Fruit fly (Drosophila melanogaster) whole organism, embryonic: ENCODE results near the gene Fas2.

Source experiments
- Atf6 ChIP-seq: fragments of 200-800 bp; sonication (Bioruptor generic); IDR thresholded peaks from 2 replicates; pipeline ENCODE4 v1.3.6; 2022; ENCODE audit warnings: missing biosample characterization, missing genetic modification characterization
- CG10209 ChIP-seq: fragments of 200-800 bp; sonication (Bioruptor generic); optimal IDR thresholded peaks from 3 replicates; lab custom pipeline; 2017; ENCODE audit warnings: missing biosample characterization, mild to moderate bottlenecking, missing genetic modification characterization, missing genetic modification reagents
- CG10274 ChIP-seq: fragments of 200-800 bp; sonication (Bioruptor generic); optimal IDR thresholded peaks from 3 replicates; lab custom pipeline; 2017; ENCODE audit warnings: missing biosample characterization, mild to moderate bottlenecking, missing genetic modification characterization
- CG10366 ChIP-seq: fragments of 200-800 bp; sonication (Bioruptor generic); IDR thresholded peaks from 2 replicates; pipeline ENCODE4 v1.3.6; 2022; ENCODE audit warnings: missing biosample characterization, missing genetic modification characterization
- CG11398 ChIP-seq: fragments of 200-800 bp; sonication (Bioruptor generic); optimal IDR thresholded peaks from 2 replicates; lab custom pipeline; 2016; ENCODE audit warnings: missing biosample characterization, missing genetic modification characterization
- CG12236 ChIP-seq: fragments of 200-800 bp; sonication (Bioruptor generic); optimal IDR thresholded peaks from 2 replicates; lab custom pipeline; 2016; ENCODE audit warnings: missing biosample characterization, missing genetic modification characterization
- CG14441 ChIP-seq: fragments of 200-800 bp; sonication (Bioruptor generic); IDR thresholded peaks from 2 replicates; pipeline ENCODE4 v1.3.6; 2022; ENCODE audit warnings: missing biosample characterization, missing genetic modification characterization
- CG14667 ChIP-seq: fragments of 200-800 bp; sonication (Bioruptor generic); IDR thresholded peaks from 2 replicates; pipeline ENCODE4 v1.3.6; 2022; ENCODE audit warnings: missing biosample characterization, missing genetic modification characterization
- CG16779 ChIP-seq: fragments of 200-800 bp; sonication (Bioruptor generic); IDR thresholded peaks from 2 replicates; pipeline ENCODE4 v1.3.6; 2022; ENCODE audit warnings: missing biosample characterization, missing genetic modification characterization
- CG17912 ChIP-seq: fragments of 200-800 bp; sonication (Bioruptor generic); optimal IDR thresholded peaks from 2 replicates; lab custom pipeline; 2018; ENCODE audit warnings: missing biosample characterization, mild to moderate bottlenecking, missing genetic modification characterization
- CG1792 ChIP-seq: fragments of 200-800 bp; sonication (Bioruptor generic); optimal IDR thresholded peaks from 2 replicates; lab custom pipeline; 2016; ENCODE audit warnings: missing biosample characterization, missing genetic modification characterization
- CG18619 ChIP-seq: fragments of 200-800 bp; sonication (Bioruptor generic); optimal IDR thresholded peaks from 3 replicates; lab custom pipeline; 2017; ENCODE audit warnings: missing biosample characterization, mild to moderate bottlenecking, missing genetic modification characterization
- CG30403 ChIP-seq: fragments of 200-800 bp; sonication (Bioruptor generic); optimal IDR thresholded peaks from 3 replicates; lab custom pipeline; 2016; ENCODE audit warnings: missing biosample characterization, missing genetic modification characterization
- CG34224 ChIP-seq: fragments of 200-800 bp; sonication (Bioruptor generic); IDR thresholded peaks from 3 replicates; pipeline ENCODE4 v1.3.6; 2022; ENCODE audit warnings: missing biosample characterization, missing genetic modification characterization; ENCODE audit not compliant: partially characterized antibody
- CG34422 ChIP-seq: fragments of 200-800 bp; sonication (Bioruptor generic); IDR thresholded peaks from 3 replicates; pipeline ENCODE4 v1.3.6; 2022; ENCODE audit warnings: missing biosample characterization, missing genetic modification characterization
- CG5245 ChIP-seq: fragments of 200-800 bp; sonication (Bioruptor generic); optimal IDR thresholded peaks from 3 replicates; lab custom pipeline; 2016; ENCODE audit warnings: missing biosample characterization, missing genetic modification characterization
- CG6654 ChIP-seq: fragments of 200-800 bp; sonication (Bioruptor generic); optimal IDR thresholded peaks from 2 replicates; lab custom pipeline; 2017; ENCODE audit warnings: missing biosample characterization, mild to moderate bottlenecking, missing genetic modification characterization
- CG9817 ChIP-seq: fragments of 200-800 bp; sonication (Bioruptor generic); optimal IDR thresholded peaks from 2 replicates; lab custom pipeline; 2018; ENCODE audit warnings: missing biosample characterization, mild to moderate bottlenecking, missing genetic modification characterization, moderate library complexity
- CHES-1-like ChIP-seq: fragments of 200-800 bp; sonication (Bioruptor generic); optimal IDR thresholded peaks from 2 replicates; lab custom pipeline; 2016; ENCODE audit warnings: missing biosample characterization, missing genetic modification characterization
- Dad ChIP-seq: fragments of 200-800 bp; sonication (Bioruptor generic); optimal IDR thresholded peaks from 3 replicates; lab custom pipeline; 2016; ENCODE audit warnings: missing biosample characterization, missing genetic modification characterization
- Dll ChIP-seq: fragments of 200-800 bp; sonication (Bioruptor generic); IDR thresholded peaks from 4 replicates; pipeline ENCODE4 v1.3.6; 2022; ENCODE audit warnings: missing biosample characterization, missing genetic modification characterization; ENCODE audit not compliant: partially characterized antibody
- Elba2 ChIP-seq: fragments of 200-800 bp; sonication (Bioruptor generic); optimal IDR thresholded peaks from 3 replicates; lab custom pipeline; 2016; ENCODE audit warnings: missing biosample characterization, missing genetic modification characterization
- Fer1 ChIP-seq: fragments of 200-800 bp; sonication (Bioruptor generic); optimal IDR thresholded peaks from 2 replicates; lab custom pipeline; 2017; ENCODE audit warnings: missing biosample characterization, mild to moderate bottlenecking, missing genetic modification characterization
- Fer2 ChIP-seq: fragments of 200-800 bp; sonication (Bioruptor generic); optimal IDR thresholded peaks from 2 replicates; lab custom pipeline; 2018; ENCODE audit warnings: missing biosample characterization, mild to moderate bottlenecking, missing genetic modification characterization, moderate library complexity
- Fer3 ChIP-seq: fragments of 200-800 bp; sonication (Bioruptor generic); optimal IDR thresholded peaks from 2 replicates; lab custom pipeline; 2018; ENCODE audit warnings: missing biosample characterization, mild to moderate bottlenecking, missing genetic modification characterization, moderate library complexity
- HLH4C ChIP-seq: fragments of 200-800 bp; sonication (Bioruptor generic); IDR thresholded peaks from 3 replicates; pipeline ENCODE4 v1.3.6; 2022; ENCODE audit warnings: missing biosample characterization, missing genetic modification characterization; ENCODE audit not compliant: partially characterized antibody
- Hr51 ChIP-seq, 2 experiments: fragments of 200-800 bp; sonication (Bioruptor generic); optimal IDR thresholded peaks; 2 replicates in 1 of 2; 3 replicates in 1 of 2; lab custom pipeline; 2016 to 2018; ENCODE audit warnings: missing biosample characterization in 2 of 2, missing genetic modification characterization in 2 of 2, mild to moderate bottlenecking in 1 of 2, moderate library complexity in 1 of 2
- MBD-R2 ChIP-seq: fragments of 200-800 bp; sonication (Bioruptor generic); IDR thresholded peaks from 2 replicates; pipeline ENCODE4 v1.3.6; 2022; ENCODE audit warnings: missing biosample characterization, missing genetic modification characterization
- MESR4 ChIP-seq: fragments of 200-800 bp; sonication (Bioruptor generic); optimal IDR thresholded peaks from 2 replicates; lab custom pipeline; 2018; ENCODE audit warnings: missing biosample characterization, mild to moderate bottlenecking, missing genetic modification characterization, moderate library complexity
- Meics ChIP-seq: fragments of 200-800 bp; sonication (Bioruptor generic); optimal IDR thresholded peaks from 2 replicates; lab custom pipeline; 2017; ENCODE audit warnings: missing biosample characterization, mild to moderate bottlenecking, missing genetic modification characterization
- Opbp ChIP-seq: fragments of 200-800 bp; sonication (Bioruptor generic); IDR thresholded peaks from 3 replicates; pipeline ENCODE4 v1.3.6; 2022; ENCODE audit warnings: missing biosample characterization, missing genetic modification characterization; ENCODE audit not compliant: partially characterized antibody
- Scr ChIP-seq: fragments of 200-800 bp; sonication (Bioruptor generic); IDR thresholded peaks from 2 replicates; pipeline ENCODE4 v1.3.6; 2022; ENCODE audit warnings: missing biosample characterization, missing genetic modification characterization; ENCODE audit not compliant: partially characterized antibody
- Sin3A ChIP-seq: fragments of >200 bp; optimal IDR thresholded peaks from 2 replicates; lab custom pipeline; 2018
- Spps ChIP-seq: fragments of 200-800 bp; sonication (Bioruptor generic); optimal IDR thresholded peaks from 2 replicates; lab custom pipeline; 2018; ENCODE audit warnings: missing biosample characterization, mild to moderate bottlenecking, missing genetic modification characterization
- YL-1 ChIP-seq: fragments of 200-800 bp; sonication (Bioruptor generic); optimal IDR thresholded peaks from 3 replicates; lab custom pipeline; 2017; ENCODE audit warnings: missing biosample characterization, mild to moderate bottlenecking, missing genetic modification characterization
- ap ChIP-seq: fragments of 200-800 bp; sonication (Bioruptor generic); IDR thresholded peaks from 2 replicates; pipeline ENCODE4 v1.3.6; 2022; ENCODE audit warnings: missing biosample characterization, missing genetic modification characterization
- bab2 ChIP-seq: fragments of 200-800 bp; sonication (Bioruptor generic); optimal IDR thresholded peaks from 2 replicates; lab custom pipeline; 2016; ENCODE audit warnings: missing biosample characterization, missing genetic modification characterization
- dysf ChIP-seq: fragments of 200-800 bp; sonication (Bioruptor generic); IDR thresholded peaks from 3 replicates; pipeline ENCODE4 v1.3.6; 2022; ENCODE audit warnings: missing biosample characterization, missing genetic modification characterization
- ftz-f1 ChIP-seq: fragments of 200-800 bp; sonication (Bioruptor generic); optimal IDR thresholded peaks from 2 replicates; lab custom pipeline; 2016; ENCODE audit warnings: missing biosample characterization, missing genetic modification characterization
- ham ChIP-seq: fragments of 200-800 bp; sonication (Bioruptor generic); IDR thresholded peaks from 2 replicates; pipeline ENCODE4 v1.3.6; 2022; ENCODE audit warnings: missing biosample characterization, missing genetic modification characterization
- hth ChIP-seq: fragments of >200 bp; optimal IDR thresholded peaks from 2 replicates; lab custom pipeline; 2017; ENCODE audit warnings: inconsistent platforms
- kni ChIP-seq: fragments of 200-800 bp; sonication (Bioruptor generic); optimal IDR thresholded peaks from 3 replicates; lab custom pipeline; 2017; ENCODE audit warnings: mild to moderate bottlenecking, missing biosample characterization, missing genetic modification reagents, missing genetic modification characterization
- pros ChIP-seq: fragments of 200-800 bp; sonication (Bioruptor generic); optimal IDR thresholded peaks from 3 replicates; lab custom pipeline; 2019; ENCODE audit warnings: missing biosample characterization, mild to moderate bottlenecking, missing genetic modification characterization, moderate library complexity
- repo ChIP-seq: fragments of 200-800 bp; sonication (Bioruptor generic); optimal IDR thresholded peaks from 2 replicates; lab custom pipeline; 2016; ENCODE audit warnings: missing biosample characterization, missing genetic modification characterization
- sisA ChIP-seq: fragments of 200-800 bp; sonication (Bioruptor generic); IDR thresholded peaks from 2 replicates; pipeline ENCODE4 v1.3.6; 2022; ENCODE audit warnings: missing biosample characterization, missing genetic modification characterization
- sr ChIP-seq: fragments of 200-800 bp; sonication (Bioruptor generic); IDR thresholded peaks from 3 replicates; pipeline ENCODE4 v1.3.6; 2022; ENCODE audit warnings: missing biosample characterization, missing genetic modification characterization
- ttk ChIP-seq: fragments of 200-800 bp; sonication (Bioruptor generic); IDR thresholded peaks from 2 replicates; pipeline ENCODE4 v2.1.2; 2022; ENCODE audit warnings: missing biosample characterization, missing genetic modification characterization
- tup ChIP-seq: fragments of 200-800 bp; sonication (Bioruptor generic); optimal IDR thresholded peaks from 2 replicates; lab custom pipeline; 2016; ENCODE audit warnings: missing biosample characterization, mild to moderate bottlenecking, missing genetic modification characterization, moderate library complexity
- z ChIP-seq: fragments of 200-800 bp; sonication (Bioruptor generic); IDR thresholded peaks from 3 replicates; pipeline ENCODE4 v1.3.6; 2022; ENCODE audit warnings: missing biosample characterization, missing genetic modification characterization

The Fas2 gene

dm6 chrX:4116834-4117736 lies 88.8 kb downstream of the Fas2 start, which contains the start of the genes tyf and Tip60 (continued):
- no peak for TF ChIP-seq CG14667 (GFP tag; lab: Robert Waterston, UW)
- TF ChIP-seq CG12236 (GFP tag; lab: Kevin White, UChicago), result no peak
- TF ChIP-seq Dll, result peak; percentile 51; the same call in 3 of the 4 replicates
- TF ChIP-seq CG18619 (GFP tag; lab: Kevin White, UChicago), result no peak
- no peak for TF ChIP-seq Spps (tag; lab: Kevin White, UChicago)
- no peak for TF ChIP-seq CG10366 (GFP tag; lab: Robert Waterston, UW)
- TF ChIP-seq CG6654, result no peak
- TF ChIP-seq ap (GFP tag; lab: Robert Waterston, UW), result no peak
- TF ChIP-seq CG34224 (GFP tag; lab: Robert Waterston, UW), result peak; percentile 64; the same call in 2 of the 3 replicates
- TF ChIP-seq Atf6 (GFP tag; lab: Robert Waterston, UW), result peak; percentile 27; the same call in 1 of the 2 replicates
- no peak for TF ChIP-seq hth
- TF ChIP-seq CG34422 (GFP tag; lab: Robert Waterston, UW), result no peak
- TF ChIP-seq pros, result no peak
- TF ChIP-seq Meics, result no peak
- no peak for TF ChIP-seq CG10274 (GFP tag; lab: Kevin White, UChicago)
- no peak for TF ChIP-seq CG5245 (GFP tag; lab: Kevin White, UChicago)
- TF ChIP-seq CG11398 (GFP tag; lab: Kevin White, UChicago), result no peak
- peak; percentile 17 for TF ChIP-seq bab2 (GFP tag; lab: Kevin White, UChicago)
- TF ChIP-seq sr (GFP tag; lab: Robert Waterston, UW), result no peak
- TF ChIP-seq HLH4C (GFP tag; lab: Robert Waterston, UW), result peak; percentile 67
- no peak for TF ChIP-seq Fer1
- TF ChIP-seq repo (GFP tag; lab: Kevin White, UChicago), result no peak
- TF ChIP-seq CG17912 (GFP tag; lab: Kevin White, UChicago), result no peak
- no peak for TF ChIP-seq CG10209 (GFP tag; lab: Kevin White, UChicago)
- no peak for TF ChIP-seq tup
- TF ChIP-seq CG16779 (GFP tag; lab: Robert Waterston, UW), result no peak
- no peak for TF ChIP-seq Fer3 (tag; lab: Kevin White, UChicago)
- peak; percentile 58; the same call in 1 of the 3 replicates for TF ChIP-seq Opbp (GFP tag; lab: Robert Waterston, UW)
- peak; percentile 80 for TF ChIP-seq YL-1 (GFP tag; lab: Kevin White, UChicago)
- no peak for TF ChIP-seq CG1792
- peak; percentile 68 for TF ChIP-seq Sin3A (lab: Kevin White, UChicago)
- TF ChIP-seq Hr51 (GFP tag; optimal IDR thresholded peaks at IDR 0.05; lab: Kevin White, UChicago), result no peak
- TF ChIP-seq ftz-f1 (GFP tag; lab: Kevin White, UChicago), result peak; percentile 51
- TF ChIP-seq ham (GFP tag; lab: Robert Waterston, UW), result no peak
- no peak for TF ChIP-seq CG14441
- peak; percentile 47 for TF ChIP-seq MBD-R2
- peak; percentile 25 for TF ChIP-seq CG9817
- TF ChIP-seq ttk (GFP tag; lab: Robert Waterston, UW), result no peak
- no peak for TF ChIP-seq Elba2 (GFP tag; lab: Kevin White, UChicago)
- peak; percentile 87 for TF ChIP-seq MESR4 (GFP tag; lab: Kevin White, UChicago)
- no peak for TF ChIP-seq kni (GFP tag; lab: Kevin White, UChicago)
- TF ChIP-seq Fer2 (tag; lab: Kevin White, UChicago), result no peak
- TF ChIP-seq CG30403 (GFP tag; lab: Kevin White, UChicago), result no peak
- TF ChIP-seq CHES-1-like (GFP tag; lab: Kevin White, UChicago), result peak; percentile 40
- TF ChIP-seq sisA (GFP tag; lab: Robert Waterston, UW), result peak; percentile 30; the same call in 1 of the 2 replicates
- TF ChIP-seq z, result no peak
- TF ChIP-seq dysf (GFP tag; lab: Robert Waterston, UW), result no peak
- TF ChIP-seq Scr (GFP tag; lab: Robert Waterston, UW), result peak; percentile 47
- TF ChIP-seq Dad (GFP tag; lab: Kevin White, UChicago), result no peak
